Worm (Caenorhabditis elegans) whole organism, early embryonic: ENCODE measurements around the gene flp-25.

Experiments
- aly-1 ChIP-seq: sonication (generic microtip); optimal IDR thresholded peaks from 2 replicates; lab custom pipeline; 2016; ENCODE audit warnings: missing genetic modification characterization, missing compliant biosample characterization
- ama-1 ChIP-seq: fragments of 150-350 bp; optimal IDR thresholded peaks from 2 replicates; lab custom pipeline; 2014
- ceh-13 ChIP-seq: fragments of 200-800 bp; sonication (Bioruptor generic); optimal IDR thresholded peaks from 2 replicates; lab custom pipeline; 2018; ENCODE audit warnings: mild to moderate bottlenecking, missing genetic modification characterization, missing compliant biosample characterization
- ceh-36 ChIP-seq: sonication (generic microtip); optimal IDR thresholded peaks from 2 replicates; lab custom pipeline; 2016; ENCODE audit warnings: missing genetic modification characterization, inconsistent platforms, missing compliant biosample characterization
- flt-1 ChIP-seq: fragments of 200-800 bp; sonication (Bioruptor generic); IDR thresholded peaks from 2 replicates; pipeline ENCODE4 v1.3.6; 2022; ENCODE audit warnings: missing genetic modification characterization, missing compliant biosample characterization
- hmg-4 ChIP-seq: fragments of 200-800 bp; sonication (Bioruptor generic); optimal IDR thresholded peaks from 2 replicates; lab custom pipeline; 2018; ENCODE audit warnings: mild to moderate bottlenecking, missing genetic modification characterization, missing compliant biosample characterization
- scrt-1 ChIP-seq: fragments of 200-800 bp; sonication (Bioruptor generic); IDR thresholded peaks from 2 replicates; pipeline ENCODE4 v1.3.6; 2022; ENCODE audit warnings: missing genetic modification characterization, missing compliant biosample characterization
- sea-1 ChIP-seq: fragments of 200-800 bp; sonication (Bioruptor generic); conservative IDR thresholded peaks from 2 replicates; pipeline ENCODE4 v1.3.6; 2022; ENCODE audit warnings: missing genetic modification characterization, missing compliant biosample characterization

DNA sequence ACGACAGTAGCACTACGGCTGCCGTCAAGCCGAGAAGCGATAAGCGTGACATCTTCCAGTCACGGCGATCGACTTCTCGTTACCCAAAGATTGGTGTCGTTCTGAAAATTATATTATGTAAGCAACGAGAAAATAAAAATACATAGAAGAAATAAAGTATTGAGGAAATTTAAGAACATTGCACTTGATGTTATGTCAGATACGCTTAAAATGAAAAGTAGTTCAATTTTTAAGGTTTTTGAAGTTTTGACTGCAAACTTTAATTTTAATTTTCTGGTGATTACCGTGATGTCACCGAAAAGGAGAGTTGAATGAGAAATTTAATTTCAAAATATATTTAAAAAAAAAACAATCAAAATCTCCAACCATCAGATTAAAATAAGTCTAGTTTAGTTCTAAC is 17.0 kb upstream of the flp-25 start, which contains the start of gene emb-9:
- TF ChIP-seq ceh-36 (no peak), scrt-1 (GFP tag; lab: Robert Waterston, UW) (no peak), sea-1 (GFP tag; lab: Robert Waterston, UW) (no peak), ama-1 (no peak), ceh-13 (GFP tag; lab: Kevin White, UChicago) (no peak), hmg-4 (GFP tag; lab: Kevin White, UChicago) (no peak), aly-1 (no peak), flt-1 (GFP tag; lab: Robert Waterston, UW) (no peak)
